Fruit fly (Drosophila melanogaster): Measurements from ENCODE around the gene Aplip1.

The Aplip1 gene

dm6 chr3L:1216460-1216859, 20.3 kb downstream of the Aplip1 start (continued):
- TF ChIP-seq CG1603 (tag; optimal IDR thresholded peaks at IDR 0.05) (peak; percentile 73), CG12155 (GFP tag; optimal IDR thresholded peaks at IDR 0.05) (no peak), CG13296 (GFP tag; optimal IDR thresholded peaks at IDR 0.05) (no peak), klu (GFP tag; IDR thresholded peaks at IDR 0.05) (no peak), chn (GFP tag; optimal IDR thresholded peaks at IDR 0.05) (peak; percentile 15), CG32767 (GFP tag; IDR thresholded peaks at IDR 0.05) (peak; percentile 37; the same call in 1 of the 2 replicates), CG11696 (GFP tag; IDR thresholded peaks at IDR 0.05) (no peak), odd (GFP tag; optimal IDR thresholded peaks at IDR 0.05) (no peak), BEAF-32 (GFP tag; optimal IDR thresholded peaks at IDR 0.05) (no peak), dati (GFP tag; IDR thresholded peaks at IDR 0.05) (no peak), gcm2 (GFP tag; optimal IDR thresholded peaks at IDR 0.05) (no peak), HmgD (GFP tag; optimal IDR thresholded peaks at IDR 0.05) (no peak), CG5180 (GFP tag; optimal IDR thresholded peaks at IDR 0.05) (no peak), maf-S (GFP tag; optimal IDR thresholded peaks at IDR 0.05) (no peak), pzg (GFP tag; optimal IDR thresholded peaks at IDR 0.05) (no peak), CG10209 (GFP tag; optimal IDR thresholded peaks at IDR 0.05) (peak; percentile 27), CG4328 (GFP tag; optimal IDR thresholded peaks at IDR 0.05) (no peak), CG6272 (GFP tag; IDR thresholded peaks at IDR 0.05) (no peak), yki (optimal IDR thresholded peaks at IDR 0.05) (no peak), CG17361 (GFP tag; IDR thresholded peaks at IDR 0.05) (peak; percentile 43; the same call in 2 of the 3 replicates), br (optimal IDR thresholded peaks at IDR 0.05) (no peak)

DNA sequence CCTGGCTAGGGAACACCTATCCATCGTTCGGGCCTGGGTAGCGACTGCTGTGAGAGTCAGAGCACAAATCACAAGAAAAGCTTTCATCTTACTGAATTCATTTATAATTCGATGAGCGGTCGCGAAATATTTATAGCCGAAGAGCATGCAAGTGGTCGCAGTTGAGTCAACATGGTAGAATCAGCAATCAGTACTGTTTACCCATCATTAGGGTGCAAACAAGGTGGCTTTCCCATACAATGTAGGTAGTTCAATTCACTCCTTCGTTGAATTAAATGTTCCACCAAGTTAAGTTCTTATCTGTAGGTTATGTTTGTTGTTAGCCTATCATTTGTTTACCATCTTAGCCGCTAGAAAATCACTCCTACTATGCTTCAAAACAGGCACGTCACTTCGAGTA, 22.5 kb downstream of the Aplip1 start, which contains the start of gene LysP:
LysP (minus strand) TSS at position 101 of the 400 bp plus-strand sequence.
- TF ChIP-seq Dad (GFP tag; optimal IDR thresholded peaks at IDR 0.05) (no peak), CG12155 (GFP tag; optimal IDR thresholded peaks at IDR 0.05) (no peak), exex (tag; optimal IDR thresholded peaks at IDR 0.05) (peak; percentile 15), vnd (GFP tag; IDR thresholded peaks at IDR 0.05; ENCODE audit: partially characterized antibody) (no peak), grn (GFP tag; optimal IDR thresholded peaks at IDR 0.05) (peak; percentile 43)

DNA sequence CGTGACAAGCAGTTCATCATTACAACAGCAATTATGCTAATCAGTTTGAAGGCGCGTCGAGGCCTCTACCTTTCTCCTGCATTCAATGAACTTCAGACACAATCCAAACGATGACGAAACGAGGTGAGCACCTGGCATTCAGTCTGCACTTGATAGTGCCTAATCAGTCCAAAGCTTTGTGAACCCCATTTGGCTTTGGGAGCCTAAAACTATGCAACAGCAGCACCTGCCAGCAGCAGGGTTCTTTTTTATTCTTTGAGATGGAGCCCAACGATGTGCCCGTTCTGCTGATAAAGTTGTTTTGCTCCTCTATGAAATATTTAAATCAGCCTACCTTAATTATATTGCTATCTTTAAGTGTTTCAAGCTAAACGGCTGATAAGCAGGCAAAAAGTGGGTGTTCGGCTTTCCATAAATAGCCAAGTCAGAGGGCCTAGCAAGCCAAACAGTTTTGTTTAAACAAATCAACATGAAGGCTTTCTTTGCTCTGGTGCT, 31.2 kb downstream of the Aplip1 start, which contains the start of gene LysS:
LysS (plus strand) TSS at position 445 of the 495 bp plus-strand sequence.
- TF ChIP-seq MTF-1 (GFP tag; optimal IDR thresholded peaks at IDR 0.05; ENCODE audit: borderline replicate concordance) (no peak), CG11093 (GFP tag; IDR thresholded peaks at IDR 0.05) (no peak), slbo (GFP tag; IDR thresholded peaks at IDR 0.05) (no peak), cad (GFP tag; optimal IDR thresholded peaks at IDR 0.05) (no peak), zf30C (GFP tag; optimal IDR thresholded peaks at IDR 0.05) (no peak), Meics (GFP tag; optimal IDR thresholded peaks at IDR 0.05) (no peak), inv (GFP tag; IDR thresholded peaks at IDR 0.05; ENCODE audit: partially characterized antibody) (no peak), CG17829 (tag; optimal IDR thresholded peaks at IDR 0.05) (no peak), exex (tag; optimal IDR thresholded peaks at IDR 0.05) (peak; percentile 58), grau (tag; optimal IDR thresholded peaks at IDR 0.05) (no peak), CG2199 (GFP tag; IDR thresholded peaks at IDR 0.05) (0 out of 3 replicates have a peak, but pooled peaks have one; percentile 36), grn (GFP tag; optimal IDR thresholded peaks at IDR 0.05) (peak; percentile 23), CG18011 (GFP tag; optimal IDR thresholded peaks at IDR 0.05) (peak; percentile 3), HLH3B (GFP tag; IDR thresholded peaks at IDR 0.05) (no peak), PHDP (tag; optimal IDR thresholded peaks at IDR 0.05) (no peak), CG10543 (GFP tag; optimal IDR thresholded peaks at IDR 0.05) (no peak)

Measured in whole organism, embryonic.